Worm (Caenorhabditis elegans) whole organism, mixed stage, embryonic: ENCODE data around the gene srw-91.

Experiments
- blmp-1 ChIP-seq: fragments of 150-350 bp; optimal IDR thresholded peaks from 2 replicates; lab custom pipeline; 2014; ENCODE audit warnings: missing biosample characterization, missing genetic modification characterization
- ces-1 ChIP-seq: fragments of 150-350 bp; optimal IDR thresholded peaks from 2 replicates; lab custom pipeline; 2014; ENCODE audit warnings: missing biosample characterization, missing genetic modification reagents, missing genetic modification characterization
- lsy-2 ChIP-seq: fragments of 150-350 bp; optimal IDR thresholded peaks from 2 replicates; lab custom pipeline; 2014; ENCODE audit warnings: missing biosample characterization, missing genetic modification characterization
- mls-2 ChIP-seq: sonication (generic microtip); optimal IDR thresholded peaks from 2 replicates; lab custom pipeline; 2016; ENCODE audit warnings: mild to moderate bottlenecking, missing genetic modification characterization, moderate library complexity, missing compliant biosample characterization
- nhr-12 ChIP-seq: fragments of 150-350 bp; optimal IDR thresholded peaks from 2 replicates; lab custom pipeline; 2014; ENCODE audit warnings: missing biosample characterization, missing genetic modification characterization
- nhr-237 ChIP-seq: fragments of 150-350 bp; optimal IDR thresholded peaks from 2 replicates; lab custom pipeline; 2014; ENCODE audit warnings: missing biosample characterization, missing genetic modification characterization
- snpc-4 ChIP-seq: fragments of 150-350 bp; optimal IDR thresholded peaks from 2 replicates; lab custom pipeline; 2014; ENCODE audit warnings: missing biosample characterization, missing genetic modification characterization

DNA sequence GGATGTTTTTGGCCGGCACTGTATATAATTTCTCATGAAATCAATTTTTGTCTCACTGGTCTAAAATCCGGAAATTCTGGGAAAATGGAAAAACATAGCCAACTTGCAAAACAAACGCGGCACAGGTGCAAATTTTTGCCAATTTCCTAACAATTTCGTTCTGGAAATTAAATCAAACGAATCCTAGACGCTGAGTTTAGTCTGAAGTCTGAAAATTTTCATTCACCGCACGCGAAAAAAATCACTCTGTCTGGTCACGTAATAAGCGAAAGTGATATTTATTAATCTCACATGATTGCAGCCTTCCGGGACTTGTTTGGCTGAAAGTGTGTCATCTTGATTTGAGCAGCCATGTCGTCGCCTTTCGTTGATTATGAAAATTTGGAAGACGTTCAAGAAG, 36.2 kb upstream of the srw-91 start, which contains the start of gene srw-103:
- no peak for TF ChIP-seq snpc-4
- no peak for TF ChIP-seq lsy-2
- no peak for TF ChIP-seq nhr-237 (tag; lab: Kevin White, UChicago)
- no peak for TF ChIP-seq ces-1 (GFP tag; lab: Kevin White, UChicago)
- TF ChIP-seq nhr-12 (tag; lab: Kevin White, UChicago): no peak
- TF ChIP-seq blmp-1 (tag; lab: Kevin White, UChicago): no peak
- TF ChIP-seq mls-2 (tag; lab: Kevin White, UChicago): no peak
